Fruit fly (Drosophila melanogaster): ENCODE data around the gene COX7AL2.

The COX7AL2 gene

dm6 chr2L:2151544-2152290 is 46.0 kb downstream of the COX7AL2 start, which contains the start of gene AIF:
Gene AIF, plus strand, starts transcription at chr2L:2151754.
- TF ChIP-seq CG17806 (tag; optimal IDR thresholded peaks at IDR 0.05), result no peak
- no peak for TF ChIP-seq CG14655 (GFP tag; optimal IDR thresholded peaks at IDR 0.05)
- TF ChIP-seq CG34367 (tag; optimal IDR thresholded peaks at IDR 0.05), result no peak
- no peak for TF ChIP-seq fd96Ca (GFP tag; IDR thresholded peaks at IDR 0.05)
- TF ChIP-seq gl (tag; optimal IDR thresholded peaks at IDR 0.05), result no peak
- no peak for TF ChIP-seq rn (GFP tag; IDR thresholded peaks at IDR 0.05)
- no peak for TF ChIP-seq CG10348 (GFP tag; IDR thresholded peaks at IDR 0.05)
- no peak for TF ChIP-seq D1 (tag; optimal IDR thresholded peaks at IDR 0.05)
- no peak for TF ChIP-seq CG13204 (GFP tag; optimal IDR thresholded peaks at IDR 0.05)
- no peak for TF ChIP-seq EcR (GFP tag; optimal IDR thresholded peaks at IDR 0.05)
- no peak for TF ChIP-seq CG15710 (tag; optimal IDR thresholded peaks at IDR 0.05)
- TF ChIP-seq Pif1B (GFP tag; optimal IDR thresholded peaks at IDR 0.05), result no peak
- TF ChIP-seq CG9948 (tag; optimal IDR thresholded peaks at IDR 0.05), result no peak
- TF ChIP-seq Ets98B (GFP tag; IDR thresholded peaks at IDR 0.05), result no peak
- no peak for TF ChIP-seq CG32121 (GFP tag; IDR thresholded peaks at IDR 0.05)

dm6 chr2L:2147208-2147607 is 50.5 kb downstream of the COX7AL2 start, which contains the start of the genes CG11723 and Tbcd:
Gene CG11723, minus strand, starts transcription at chr2L:2147275.
Gene Tbcd, plus strand, starts transcription at chr2L:2147518.
- TF ChIP-seq Pif1B (GFP tag; optimal IDR thresholded peaks at IDR 0.05) (no peak), CG9948 (tag; optimal IDR thresholded peaks at IDR 0.05) (peak; percentile 85), EcR (GFP tag; optimal IDR thresholded peaks at IDR 0.05) (no peak), CG32121 (GFP tag; IDR thresholded peaks at IDR 0.05) (peak; percentile 93), rn (GFP tag; IDR thresholded peaks at IDR 0.05) (peak; percentile 86), CG13204 (GFP tag; optimal IDR thresholded peaks at IDR 0.05) (no peak), CG10348 (GFP tag; IDR thresholded peaks at IDR 0.05) (peak; percentile 85), CG8301 (tag; optimal IDR thresholded peaks at IDR 0.05) (peak; percentile 92), CG15710 (tag; optimal IDR thresholded peaks at IDR 0.05) (peak; percentile 93), CG8159 (tag; optimal IDR thresholded peaks at IDR 0.05) (peak; percentile 91), CG14655 (GFP tag; optimal IDR thresholded peaks at IDR 0.05) (no peak), Pif1A (GFP tag; optimal IDR thresholded peaks at IDR 0.05) (no peak), CG4496 (GFP tag; IDR thresholded peaks at IDR 0.05) (peak; percentile 97), Snoo (tag; optimal IDR thresholded peaks at IDR 0.05) (peak; percentile 92), CG17806 (tag; optimal IDR thresholded peaks at IDR 0.05) (peak; percentile 99), CG12605 (GFP tag; IDR thresholded peaks at IDR 0.05) (peak; percentile 95), CG34367 (tag; optimal IDR thresholded peaks at IDR 0.05) (peak; percentile 91), Ets98B (GFP tag; IDR thresholded peaks at IDR 0.05) (peak; percentile 95), gl (tag; optimal IDR thresholded peaks at IDR 0.05) (peak; percentile 81), D1 (tag; optimal IDR thresholded peaks at IDR 0.05) (no peak), fd96Ca (GFP tag; IDR thresholded peaks at IDR 0.05) (peak; percentile 94)

dm6 chr2L:2144725-2145656 is 52.7 kb downstream of the COX7AL2 start, which contains the start of gene tho2:
Gene tho2, minus strand, starts transcription at chr2L:2145187.
- TF ChIP-seq CG8301 (tag; optimal IDR thresholded peaks at IDR 0.05) (no peak), CG17806 (tag; optimal IDR thresholded peaks at IDR 0.05) (no peak), CG4496 (GFP tag; IDR thresholded peaks at IDR 0.05) (no peak)

All from whole organism, pupa.